Fruit fly (Drosophila melanogaster) whole organism, embryonic: ENCODE measurements around the gene CG6753.

Source experiments
- ATbp ChIP-seq: fragments of 200-800 bp; sonication (Bioruptor generic); optimal IDR thresholded peaks from 2 replicates; lab custom pipeline; 2017; ENCODE audit warnings: missing biosample characterization, mild to moderate bottlenecking, missing genetic modification characterization, missing genetic modification reagents
- Adf1 ChIP-seq: fragments of 200-800 bp; sonication (Bioruptor generic); IDR thresholded peaks from 2 replicates; pipeline ENCODE4 v1.3.6; 2022; ENCODE audit warnings: missing biosample characterization, missing genetic modification characterization
- Asciz ChIP-seq: fragments of 200-800 bp; sonication (Bioruptor generic); optimal IDR thresholded peaks from 2 replicates; lab custom pipeline; 2017; ENCODE audit warnings: missing biosample characterization, mild to moderate bottlenecking, missing genetic modification characterization, missing genetic modification reagents
- CG10274 ChIP-seq: fragments of 200-800 bp; sonication (Bioruptor generic); optimal IDR thresholded peaks from 3 replicates; lab custom pipeline; 2017; ENCODE audit warnings: missing biosample characterization, mild to moderate bottlenecking, missing genetic modification characterization
- CG10366 ChIP-seq: fragments of 200-800 bp; sonication (Bioruptor generic); IDR thresholded peaks from 2 replicates; pipeline ENCODE4 v1.3.6; 2022; ENCODE audit warnings: missing biosample characterization, missing genetic modification characterization
- CG15514 ChIP-seq: fragments of 200-800 bp; sonication (Bioruptor generic); optimal IDR thresholded peaks from 3 replicates; lab custom pipeline; 2017; ENCODE audit warnings: missing biosample characterization, missing genetic modification characterization, mild to moderate bottlenecking, moderate library complexity, missing genetic modification reagents
- CG15696 ChIP-seq: fragments of 200-800 bp; sonication (Bioruptor generic); optimal IDR thresholded peaks from 2 replicates; lab custom pipeline; 2019; ENCODE audit warnings: missing biosample characterization, mild to moderate bottlenecking, missing genetic modification characterization, moderate library complexity
- CG1603 ChIP-seq: fragments of 200-800 bp; sonication (Bioruptor generic); optimal IDR thresholded peaks from 2 replicates; lab custom pipeline; 2019; ENCODE audit warnings: missing biosample characterization, mild to moderate bottlenecking, missing genetic modification characterization, moderate library complexity
- CG17612 ChIP-seq: fragments of 200-800 bp; sonication (Bioruptor generic); IDR thresholded peaks from 2 replicates; pipeline ENCODE4 v1.3.6; 2022; ENCODE audit warnings: missing biosample characterization, missing genetic modification characterization
- CG1792 ChIP-seq: fragments of 200-800 bp; sonication (Bioruptor generic); optimal IDR thresholded peaks from 2 replicates; lab custom pipeline; 2016; ENCODE audit warnings: missing biosample characterization, missing genetic modification characterization
- CG18619 ChIP-seq: fragments of 200-800 bp; sonication (Bioruptor generic); optimal IDR thresholded peaks from 3 replicates; lab custom pipeline; 2017; ENCODE audit warnings: missing biosample characterization, mild to moderate bottlenecking, missing genetic modification characterization
- CG18764 ChIP-seq: fragments of 200-800 bp; sonication (Bioruptor generic); optimal IDR thresholded peaks from 3 replicates; lab custom pipeline; 2016; ENCODE audit warnings: missing biosample characterization, missing genetic modification characterization
- CG30403 ChIP-seq: fragments of 200-800 bp; sonication (Bioruptor generic); optimal IDR thresholded peaks from 3 replicates; lab custom pipeline; 2016; ENCODE audit warnings: missing biosample characterization, missing genetic modification characterization
- CG32772 ChIP-seq: fragments of 200-800 bp; sonication (Bioruptor generic); IDR thresholded peaks from 2 replicates; pipeline ENCODE4 v1.3.6; 2022; ENCODE audit warnings: missing biosample characterization, missing genetic modification characterization
- CG33557 ChIP-seq: fragments of 200-800 bp; sonication (Bioruptor generic); optimal IDR thresholded peaks from 2 replicates; lab custom pipeline; 2019; ENCODE audit warnings: missing biosample characterization, mild to moderate bottlenecking, missing genetic modification characterization, moderate library complexity
- CG4617 ChIP-seq: fragments of 200-800 bp; sonication (Bioruptor generic); optimal IDR thresholded peaks from 3 replicates; lab custom pipeline; 2016; ENCODE audit warnings: missing biosample characterization, missing genetic modification characterization, borderline replicate concordance
- CG4820 ChIP-seq: fragments of 200-800 bp; sonication (Bioruptor generic); optimal IDR thresholded peaks from 3 replicates; lab custom pipeline; 2016; ENCODE audit warnings: missing biosample characterization, missing genetic modification characterization
- CG5180 ChIP-seq: fragments of 200-800 bp; sonication (Bioruptor generic); optimal IDR thresholded peaks from 3 replicates; lab custom pipeline; 2017; ENCODE audit warnings: missing biosample characterization, missing genetic modification characterization, mild to moderate bottlenecking, moderate library complexity, missing genetic modification reagents
- CG6765 ChIP-seq: fragments of 200-800 bp; sonication (Bioruptor generic); optimal IDR thresholded peaks from 3 replicates; lab custom pipeline; 2017; ENCODE audit warnings: missing biosample characterization, mild to moderate bottlenecking, missing genetic modification characterization
- CG7963 ChIP-seq: fragments of 200-800 bp; sonication (Bioruptor generic); IDR thresholded peaks from 3 replicates; pipeline ENCODE4 v1.3.6; 2022; ENCODE audit warnings: missing biosample characterization, missing genetic modification characterization; ENCODE audit not compliant: partially characterized antibody
- CG8089 ChIP-seq: fragments of 200-800 bp; sonication (Bioruptor generic); optimal IDR thresholded peaks from 3 replicates; lab custom pipeline; 2016; ENCODE audit warnings: missing biosample characterization, missing genetic modification characterization
- CG8359 ChIP-seq: fragments of 200-800 bp; sonication (Bioruptor generic); optimal IDR thresholded peaks from 2 replicates; lab custom pipeline; 2017; ENCODE audit warnings: missing biosample characterization, mild to moderate bottlenecking, missing genetic modification characterization, borderline replicate concordance
- CG9437 ChIP-seq: fragments of 200-800 bp; sonication (Bioruptor generic); optimal IDR thresholded peaks from 2 replicates; lab custom pipeline; 2018; ENCODE audit warnings: missing biosample characterization, mild to moderate bottlenecking, missing genetic modification characterization
- Dbx ChIP-seq: fragments of 200-800 bp; sonication (Bioruptor generic); IDR thresholded peaks from 3 replicates; pipeline ENCODE4 v1.3.6; 2022; ENCODE audit warnings: missing biosample characterization, missing genetic modification characterization
- Dp ChIP-seq: fragments of 200-800 bp; sonication (Bioruptor generic); optimal IDR thresholded peaks from 2 replicates; lab custom pipeline; 2018; ENCODE audit warnings: missing biosample characterization, mild to moderate bottlenecking, missing genetic modification characterization, moderate library complexity
- Eip74EF ChIP-seq, 2 experiments: fragments of 200-800 bp in 1 of 2; fragments of >200 bp in 1 of 2; sonication (Bioruptor generic) in 1 of 2; optimal IDR thresholded peaks; 2 replicates each; lab custom pipeline; 2017 to 2019; ENCODE audit warnings: missing biosample characterization in 2 of 2, missing genetic modification characterization in 2 of 2, mild to moderate bottlenecking in 1 of 2, moderate library complexity in 1 of 2
- HmgD ChIP-seq: fragments of 200-800 bp; sonication (Bioruptor generic); optimal IDR thresholded peaks from 3 replicates; lab custom pipeline; 2016; ENCODE audit warnings: missing biosample characterization, missing genetic modification characterization
- Kr ChIP-seq: fragments of 200-800 bp; sonication (Bioruptor generic); optimal IDR thresholded peaks from 2 replicates; lab custom pipeline; 2017; ENCODE audit warnings: missing biosample characterization, mild to moderate bottlenecking, missing genetic modification characterization
- Neu2 ChIP-seq: fragments of 200-800 bp; sonication (Bioruptor generic); optimal IDR thresholded peaks from 3 replicates; lab custom pipeline; 2016; ENCODE audit warnings: missing biosample characterization, missing genetic modification characterization, borderline replicate concordance
- Oaz ChIP-seq: fragments of 200-800 bp; sonication (Bioruptor generic); IDR thresholded peaks from 2 replicates; pipeline ENCODE4 v1.3.6; 2022; ENCODE audit warnings: missing biosample characterization, missing genetic modification characterization
- Oli ChIP-seq: fragments of 200-800 bp; sonication (Bioruptor generic); optimal IDR thresholded peaks from 2 replicates; lab custom pipeline; 2018; ENCODE audit warnings: missing biosample characterization, mild to moderate bottlenecking, missing genetic modification characterization, moderate library complexity
- TFAM ChIP-seq: fragments of 200-800 bp; sonication (Bioruptor generic); optimal IDR thresholded peaks from 2 replicates; lab custom pipeline; 2017; ENCODE audit warnings: missing biosample characterization, missing genetic modification characterization, inconsistent platforms
- Taf1 ChIP-seq: fragments of 200-800 bp; sonication (Bioruptor generic); IDR thresholded peaks from 2 replicates; pipeline ENCODE4 v1.3.6; 2022; ENCODE audit warnings: missing biosample characterization, missing genetic modification characterization
- az2 ChIP-seq: fragments of 200-800 bp; sonication (Bioruptor generic); optimal IDR thresholded peaks from 3 replicates; lab custom pipeline; 2016; ENCODE audit warnings: missing biosample characterization, missing genetic modification characterization
- corto ChIP-seq: fragments of 200-800 bp; sonication (Bioruptor generic); optimal IDR thresholded peaks from 2 replicates; lab custom pipeline; 2016; ENCODE audit warnings: missing biosample characterization, mild to moderate bottlenecking, missing genetic modification characterization, moderate library complexity
- crc ChIP-seq: fragments of 200-800 bp; sonication (Bioruptor generic); optimal IDR thresholded peaks from 2 replicates; lab custom pipeline; 2016; ENCODE audit warnings: missing biosample characterization, missing genetic modification characterization
- dysf ChIP-seq: fragments of 200-800 bp; sonication (Bioruptor generic); IDR thresholded peaks from 3 replicates; pipeline ENCODE4 v1.3.6; 2022; ENCODE audit warnings: missing biosample characterization, missing genetic modification characterization
- gem ChIP-seq: fragments of 200-800 bp; sonication (Bioruptor generic); optimal IDR thresholded peaks from 2 replicates; lab custom pipeline; 2019; ENCODE audit warnings: missing biosample characterization, mild to moderate bottlenecking, missing genetic modification characterization, moderate library complexity
- h ChIP-seq: fragments of >200 bp; optimal IDR thresholded peaks from 2 replicates; lab custom pipeline; 2017
- inv ChIP-seq: fragments of 200-800 bp; sonication (Bioruptor generic); IDR thresholded peaks from 2 replicates; pipeline ENCODE4 v1.3.6; 2022; ENCODE audit warnings: missing biosample characterization, missing genetic modification characterization; ENCODE audit not compliant: partially characterized antibody
- ken ChIP-seq: fragments of 200-800 bp; sonication (Bioruptor generic); IDR thresholded peaks from 3 replicates; pipeline ENCODE4 v1.3.6; 2022; ENCODE audit warnings: missing biosample characterization, missing genetic modification characterization
- nau ChIP-seq: fragments of 200-800 bp; sonication (Bioruptor generic); optimal IDR thresholded peaks from 3 replicates; lab custom pipeline; 2017; ENCODE audit warnings: missing biosample characterization, mild to moderate bottlenecking, missing genetic modification characterization, missing genetic modification reagents
- nmo ChIP-seq: fragments of 200-800 bp; sonication (Bioruptor generic); optimal IDR thresholded peaks from 2 replicates; lab custom pipeline; 2018; ENCODE audit warnings: missing biosample characterization, mild to moderate bottlenecking, missing genetic modification characterization, moderate library complexity
- pb ChIP-seq: fragments of 200-800 bp; sonication (Bioruptor generic); optimal IDR thresholded peaks from 3 replicates; lab custom pipeline; 2016; ENCODE audit warnings: missing biosample characterization, missing genetic modification characterization
- pros ChIP-seq: fragments of 200-800 bp; sonication (Bioruptor generic); optimal IDR thresholded peaks from 3 replicates; lab custom pipeline; 2019; ENCODE audit warnings: missing biosample characterization, mild to moderate bottlenecking, missing genetic modification characterization, moderate library complexity
- pzg ChIP-seq: fragments of 200-800 bp; sonication (Bioruptor generic); optimal IDR thresholded peaks from 3 replicates; lab custom pipeline; 2018; ENCODE audit warnings: missing biosample characterization, mild to moderate bottlenecking, missing genetic modification characterization, moderate library complexity
- ranshi ChIP-seq: fragments of 200-800 bp; sonication (Bioruptor generic); IDR thresholded peaks from 2 replicates; pipeline ENCODE4 v1.3.6; 2022; ENCODE audit warnings: missing biosample characterization, missing genetic modification characterization
- run ChIP-seq: fragments of 200-800 bp; sonication (Bioruptor generic); optimal IDR thresholded peaks from 3 replicates; lab custom pipeline; 2018; ENCODE audit warnings: missing biosample characterization, mild to moderate bottlenecking, missing genetic modification characterization
- sd ChIP-seq: fragments of 200-800 bp; sonication (Bioruptor generic); optimal IDR thresholded peaks from 3 replicates; lab custom pipeline; 2018; ENCODE audit warnings: missing biosample characterization, mild to moderate bottlenecking, missing genetic modification characterization, moderate library complexity
- tx ChIP-seq: fragments of 200-800 bp; sonication (Bioruptor generic); optimal IDR thresholded peaks from 2 replicates; lab custom pipeline; 2016; ENCODE audit warnings: missing biosample characterization, missing genetic modification characterization
- zfh1 ChIP-seq: fragments of 200-800 bp; sonication (Bioruptor generic); IDR thresholded peaks from 3 replicates; pipeline ENCODE4 v1.3.6; 2022; ENCODE audit warnings: missing biosample characterization, missing genetic modification characterization

Gene CG6753

dm6 chr3R:12591672-12592071 is 50.6 kb downstream of the CG6753 start (continued):
- TF ChIP-seq Eip74EF (GFP tag; optimal IDR thresholded peaks at IDR 0.05; lab: Kevin White, UChicago) (no peak), CG30403 (peak; percentile 38), ken (GFP tag; lab: Robert Waterston, UW) (0 out of 3 replicates have a peak, but pooled peaks have one; percentile 23), HmgD (GFP tag; lab: Kevin White, UChicago) (no peak), Taf1 (GFP tag; lab: Robert Waterston, UW) (no peak), sd (tag; lab: Kevin White, UChicago) (no peak), dysf (GFP tag; lab: Robert Waterston, UW) (peak; percentile 65), CG8359 (GFP tag; lab: Kevin White, UChicago) (no peak), ranshi (GFP tag; lab: Robert Waterston, UW) (no peak), az2 (GFP tag; lab: Kevin White, UChicago) (peak; percentile 9), CG7963 (GFP tag; lab: Robert Waterston, UW) (no peak), CG18619 (GFP tag; lab: Kevin White, UChicago) (peak; percentile 18), tx (GFP tag; lab: Kevin White, UChicago) (no peak), CG33557 (GFP tag; lab: Kevin White, UChicago) (no peak), TFAM (GFP tag; lab: Kevin White, UChicago) (no peak), Neu2 (GFP tag; lab: Kevin White, UChicago) (no peak), CG15514 (GFP tag; lab: Kevin White, UChicago) (peak; percentile 38), pb (GFP tag; lab: Kevin White, UChicago) (no peak), CG10274 (GFP tag; lab: Kevin White, UChicago) (no peak), Dp (GFP tag; lab: Kevin White, UChicago) (no peak), ATbp (GFP tag; lab: Kevin White, UChicago) (peak; percentile 20), Kr (GFP tag; lab: Kevin White, UChicago) (no peak), Dbx (GFP tag; lab: Robert Waterston, UW) (0 out of 3 replicates have a peak, but pooled peaks have one; percentile 19), nmo (GFP tag; lab: Kevin White, UChicago) (peak; percentile 28), run (tag; lab: Kevin White, UChicago) (no peak), Adf1 (no peak), corto (GFP tag; lab: Kevin White, UChicago) (no peak), CG1603 (tag; lab: Kevin White, UChicago) (peak; percentile 16), Oli (tag; lab: Kevin White, UChicago) (peak; percentile 48), CG18764 (GFP tag; lab: Kevin White, UChicago) (no peak), CG32772 (no peak), inv (no peak), CG10366 (GFP tag; lab: Robert Waterston, UW) (no peak), CG6765 (GFP tag; lab: Kevin White, UChicago) (peak; percentile 6), zfh1 (GFP tag; lab: Robert Waterston, UW) (no peak; the same call in 2 of the 3 replicates), gem (tag; lab: Kevin White, UChicago) (peak; percentile 66), nau (GFP tag; lab: Kevin White, UChicago) (no peak), Oaz (GFP tag; lab: Robert Waterston, UW) (no peak), pzg (GFP tag; lab: Kevin White, UChicago) (no peak), pros (GFP tag; lab: Kevin White, UChicago) (no peak), CG4617 (GFP tag; lab: Kevin White, UChicago) (no peak), CG1792 (no peak), h (lab: Kevin White, UChicago) (no peak), CG4820 (peak; percentile 25), CG15696 (tag; lab: Kevin White, UChicago) (no peak), Asciz (GFP tag; lab: Kevin White, UChicago) (no peak), CG8089 (GFP tag; lab: Kevin White, UChicago) (no peak), CG17612 (GFP tag; lab: Robert Waterston, UW) (no peak), CG9437 (GFP tag; lab: Kevin White, UChicago) (no peak), CG5180 (no peak), crc (GFP tag; lab: Kevin White, UChicago) (no peak)
